Worm (Caenorhabditis elegans) whole organism, late embryonic: ENCODE results near the gene F18C5.9.

Source experiments
- C38D4.7 ChIP-seq: fragments of 200-800 bp; sonication (Bioruptor generic); optimal IDR thresholded peaks from 2 replicates; lab custom pipeline; 2018; ENCODE audit warnings: mild to moderate bottlenecking, missing genetic modification characterization, moderate library complexity, missing compliant biosample characterization
- T23F11.4 ChIP-seq: fragments of 200-800 bp; sonication (Bioruptor generic); optimal IDR thresholded peaks from 2 replicates; lab custom pipeline; 2018; ENCODE audit warnings: mild to moderate bottlenecking, missing genetic modification characterization, missing compliant biosample characterization
- ahr-1 ChIP-seq: sonication (generic microtip); optimal IDR thresholded peaks from 2 replicates; lab custom pipeline; 2016; ENCODE audit warnings: missing genetic modification characterization, missing compliant biosample characterization
- ama-1 ChIP-seq: fragments of 150-350 bp; optimal IDR thresholded peaks from 2 replicates; lab custom pipeline; 2014
- ceh-14 ChIP-seq: sonication (generic microtip); optimal IDR thresholded peaks from 2 replicates; lab custom pipeline; 2016; ENCODE audit warnings: missing genotype, missing genetic modification characterization, missing compliant biosample characterization
- ceh-18 ChIP-seq: sonication (generic microtip); optimal IDR thresholded peaks from 2 replicates; lab custom pipeline; 2016; ENCODE audit warnings: missing genetic modification characterization, missing compliant biosample characterization
- ceh-19 ChIP-seq: fragments of 200-800 bp; sonication (Bioruptor generic); optimal IDR thresholded peaks from 2 replicates; lab custom pipeline; 2018; ENCODE audit warnings: mild to moderate bottlenecking, missing genetic modification characterization, missing compliant biosample characterization
- ceh-2 ChIP-seq: sonication (generic microtip); optimal IDR thresholded peaks from 2 replicates; lab custom pipeline; 2016; ENCODE audit warnings: missing genotype, missing genetic modification characterization, missing compliant biosample characterization
- ceh-30 ChIP-seq: fragments of 150-350 bp; optimal IDR thresholded peaks from 2 replicates; lab custom pipeline; 2014; ENCODE audit warnings: missing biosample characterization, missing genetic modification characterization
- ceh-31 ChIP-seq: sonication (generic microtip); optimal IDR thresholded peaks from 2 replicates; lab custom pipeline; 2016; ENCODE audit warnings: missing genetic modification characterization, missing compliant biosample characterization
- ceh-34 ChIP-seq: sonication (generic microtip); optimal IDR thresholded peaks from 2 replicates; lab custom pipeline; 2016; ENCODE audit warnings: mild to moderate bottlenecking, missing genetic modification characterization, missing compliant biosample characterization
- ceh-45 ChIP-seq: fragments of 200-800 bp; sonication (Bioruptor generic); IDR thresholded peaks from 2 replicates; pipeline ENCODE4 v1.3.6; 2022; ENCODE audit warnings: missing genetic modification reagents, missing genetic modification characterization, missing compliant biosample characterization
- ceh-6 ChIP-seq: fragments of 200-800 bp; sonication (Bioruptor generic); optimal IDR thresholded peaks from 2 replicates; lab custom pipeline; 2018; ENCODE audit warnings: mild to moderate bottlenecking, missing genetic modification characterization, missing compliant biosample characterization
- che-1 ChIP-seq: sonication (generic microtip); optimal IDR thresholded peaks from 2 replicates; lab custom pipeline; 2016; ENCODE audit warnings: mild to moderate bottlenecking, missing genetic modification characterization, missing compliant biosample characterization
- dmd-4 ChIP-seq: sonication (generic microtip); optimal IDR thresholded peaks from 2 replicates; lab custom pipeline; 2016; ENCODE audit warnings: borderline replicate concordance, missing genetic modification characterization, missing compliant biosample characterization
- elt-2 ChIP-seq: sonication (generic microtip); optimal IDR thresholded peaks from 2 replicates; lab custom pipeline; 2016; ENCODE audit warnings: missing genetic modification reagents, missing genetic modification characterization, missing compliant biosample characterization
- elt-4 ChIP-seq: sonication (generic microtip); optimal IDR thresholded peaks from 2 replicates; lab custom pipeline; 2016; ENCODE audit warnings: missing genetic modification characterization, missing compliant biosample characterization
- eyg-1 ChIP-seq: sonication (generic microtip); optimal IDR thresholded peaks from 2 replicates; lab custom pipeline; 2016; ENCODE audit warnings: missing genotype, missing genetic modification characterization, missing compliant biosample characterization
- fkh-10 ChIP-seq: fragments of 150-350 bp; optimal IDR thresholded peaks from 2 replicates; lab custom pipeline; 2014; ENCODE audit warnings: missing biosample characterization, missing genetic modification reagents, missing genetic modification characterization
- fkh-6 ChIP-seq: sonication (generic microtip); optimal IDR thresholded peaks from 2 replicates; lab custom pipeline; 2016; ENCODE audit warnings: missing genetic modification characterization, missing compliant biosample characterization
- hlh-30 ChIP-seq: sonication (generic microtip); optimal IDR thresholded peaks from 2 replicates; lab custom pipeline; 2017; ENCODE audit warnings: antibody characterized with exemption, missing genetic modification characterization, missing compliant biosample characterization; ENCODE audit not compliant: insufficient read depth
- hlh-6 ChIP-seq: sonication (generic microtip); optimal IDR thresholded peaks from 2 replicates; lab custom pipeline; 2016; ENCODE audit warnings: missing genotype, missing genetic modification characterization, missing compliant biosample characterization
- hlh-8 ChIP-seq: sonication (generic microtip); optimal IDR thresholded peaks from 2 replicates; lab custom pipeline; 2016; ENCODE audit warnings: missing genotype, missing genetic modification characterization, missing compliant biosample characterization
- madf-2 ChIP-seq: sonication (generic microtip); optimal IDR thresholded peaks from 2 replicates; lab custom pipeline; 2017; ENCODE audit warnings: missing genetic modification characterization, missing compliant biosample characterization
- nfya-1 ChIP-seq: sonication (generic microtip); optimal IDR thresholded peaks from 2 replicates; lab custom pipeline; 2017; ENCODE audit warnings: missing genetic modification characterization, mild to moderate bottlenecking, missing compliant biosample characterization, antibody characterized with exemption, moderate library complexity
- odd-2 ChIP-seq: sonication (generic microtip); optimal IDR thresholded peaks from 2 replicates; lab custom pipeline; 2017; ENCODE audit warnings: antibody characterized with exemption, mild to moderate bottlenecking, missing genetic modification characterization, missing compliant biosample characterization
- pax-1 ChIP-seq: fragments of 150-350 bp; optimal IDR thresholded peaks from 2 replicates; lab custom pipeline; 2014; ENCODE audit warnings: missing biosample characterization, missing genetic modification characterization
- pha-2 ChIP-seq: sonication (generic microtip); optimal IDR thresholded peaks from 2 replicates; lab custom pipeline; 2017; ENCODE audit warnings: mild to moderate bottlenecking, missing genetic modification characterization, missing compliant biosample characterization
- pros-1 ChIP-seq: fragments of 150-350 bp; optimal IDR thresholded peaks from 2 replicates; lab custom pipeline; 2014; ENCODE audit warnings: missing biosample characterization, missing genetic modification reagents, missing genetic modification characterization
- ref-2 ChIP-seq: sonication (generic microtip); optimal IDR thresholded peaks from 2 replicates; lab custom pipeline; 2016; ENCODE audit warnings: missing genetic modification characterization, missing compliant biosample characterization
- rnt-1 ChIP-seq: sonication (generic microtip); optimal IDR thresholded peaks from 2 replicates; lab custom pipeline; 2016; ENCODE audit warnings: missing genetic modification characterization, missing compliant biosample characterization
- sox-2 ChIP-seq: fragments of 200-800 bp; sonication (Bioruptor generic); IDR thresholded peaks from 2 replicates; pipeline ENCODE4 v1.3.6; 2022; ENCODE audit warnings: missing genetic modification reagents, missing genetic modification characterization, missing compliant biosample characterization
- sox-4 ChIP-seq: sonication (generic microtip); optimal IDR thresholded peaks from 2 replicates; lab custom pipeline; 2017; ENCODE audit warnings: mild to moderate bottlenecking, missing genetic modification characterization, inconsistent platforms, missing compliant biosample characterization
- tbx-2 ChIP-seq: sonication (generic microtip); optimal IDR thresholded peaks from 2 replicates; lab custom pipeline; 2016; ENCODE audit warnings: missing genetic modification characterization, missing compliant biosample characterization
- tbx-7 ChIP-seq: sonication (generic microtip); optimal IDR thresholded peaks from 2 replicates; lab custom pipeline; 2016; ENCODE audit warnings: missing genotype, missing genetic modification characterization, missing compliant biosample characterization
- unc-3 ChIP-seq, 2 experiments: fragments of 200-800 bp in 1 of 2; sonication (Bioruptor generic) in 1 of 2; sonication (generic microtip) in 1 of 2; conservative IDR thresholded peaks in 1 of 2; optimal IDR thresholded peaks in 1 of 2; 2 replicates each; pipeline versions ENCODE4 v1.3.6 to Lab custom; 2016 to 2022; ENCODE audit warnings: missing compliant biosample characterization in 2 of 2, missing genetic modification characterization in 2 of 2, missing genetic modification reagents in 1 of 2
- unc-42 ChIP-seq: sonication (generic microtip); optimal IDR thresholded peaks from 2 replicates; lab custom pipeline; 2016; ENCODE audit warnings: missing genotype, missing genetic modification characterization, missing compliant biosample characterization
- unc-86 ChIP-seq: sonication (generic microtip); optimal IDR thresholded peaks from 2 replicates; lab custom pipeline; 2016; ENCODE audit warnings: missing genetic modification characterization, missing compliant biosample characterization

The F18C5.9 gene

ce11 chrII:6566628-6567180 is at the start of gene F18C5.9, which contains the start of gene F18C5.5:
TSS of gene F18C5.9 (plus strand) at chrII:6567130.
TSS of gene F18C5.5 (minus strand) at chrII:6566728.
- TF ChIP-seq ceh-30 (tag; lab: Kevin White, UChicago), result no peak
- no peak for TF ChIP-seq ceh-31 (tag; lab: Kevin White, UChicago)
- TF ChIP-seq hlh-8 (tag; lab: Kevin White, UChicago), result no peak
- TF ChIP-seq ref-2, result no peak
- TF ChIP-seq ceh-18 (tag; lab: Kevin White, UChicago), result no peak

ce11 chrII:6519703-6520102 is 47.2 kb upstream of the F18C5.9 start:
- TF ChIP-seq hlh-6 (tag; lab: Kevin White, UChicago), result no peak
- no peak for TF ChIP-seq tbx-7 (tag; lab: Kevin White, UChicago)
- no peak for TF ChIP-seq unc-86 (tag; lab: Kevin White, UChicago)
- no peak for TF ChIP-seq C38D4.7
- TF ChIP-seq ama-1 (lab: Kevin White, UChicago), result no peak
- TF ChIP-seq ceh-6 (GFP tag; lab: Kevin White, UChicago), result no peak
- TF ChIP-seq nfya-1 (tag; lab: Kevin White, UChicago), result no peak
- no peak for TF ChIP-seq sox-2 (GFP tag; lab: Robert Waterston, UW)
- TF ChIP-seq tbx-2, result no peak
- TF ChIP-seq eyg-1 (tag; lab: Kevin White, UChicago), result no peak
- no peak for TF ChIP-seq dmd-4 (tag; lab: Kevin White, UChicago)
- no peak for TF ChIP-seq ceh-45 (GFP tag; lab: Robert Waterston, UW)
- TF ChIP-seq fkh-6, result no peak
- no peak for TF ChIP-seq fkh-10 (GFP tag; lab: Kevin White, UChicago)
- TF ChIP-seq che-1, result no peak
- TF ChIP-seq pha-2 (tag; lab: Kevin White, UChicago), result no peak

ce11 chrII:6520103-6520502 is 46.8 kb upstream of the F18C5.9 start:
- no peak for TF ChIP-seq elt-4 (tag; lab: Kevin White, UChicago)
- TF ChIP-seq T23F11.4 (GFP tag; lab: Kevin White, UChicago), result no peak
- no peak for TF ChIP-seq unc-3 (GFP tag; conservative IDR thresholded peaks at IDR 0.05; lab: Robert Waterston, UW)
- TF ChIP-seq unc-3 (tag; optimal IDR thresholded peaks at IDR 0.05; lab: Kevin White, UChicago), result no peak
- no peak for TF ChIP-seq pax-1 (tag; lab: Kevin White, UChicago)
- no peak for TF ChIP-seq ceh-19 (GFP tag; lab: Kevin White, UChicago)
- TF ChIP-seq tbx-7 (tag; lab: Kevin White, UChicago), result no peak
- no peak for TF ChIP-seq elt-2 (tag; lab: Kevin White, UChicago)
- TF ChIP-seq hlh-8 (tag; lab: Kevin White, UChicago), result no peak
- TF ChIP-seq hlh-30 (tag; lab: Kevin White, UChicago), result no peak
- TF ChIP-seq ceh-34 (tag; lab: Kevin White, UChicago), result no peak

- no peak for TF ChIP-seq T23F11.4 (GFP tag; lab: Kevin White, UChicago)
- no peak for TF ChIP-seq rnt-1 (tag; lab: Kevin White, UChicago)
- TF ChIP-seq ceh-14 (tag; lab: Kevin White, UChicago), result no peak
- no peak for TF ChIP-seq pros-1 (tag; lab: Kevin White, UChicago)
- no peak for TF ChIP-seq nfya-1 (tag; lab: Kevin White, UChicago)
- no peak for TF ChIP-seq tbx-7 (tag; lab: Kevin White, UChicago)
- TF ChIP-seq madf-2 (tag; lab: Kevin White, UChicago), result no peak
- TF ChIP-seq eyg-1 (tag; lab: Kevin White, UChicago), result no peak
- no peak for TF ChIP-seq ceh-2
- TF ChIP-seq sox-4 (tag; lab: Kevin White, UChicago), result no peak
- TF ChIP-seq odd-2 (tag; lab: Kevin White, UChicago), result no peak
- no peak for TF ChIP-seq tbx-2
- TF ChIP-seq fkh-10 (GFP tag; lab: Kevin White, UChicago), result no peak
- TF ChIP-seq unc-42 (tag; lab: Kevin White, UChicago), result no peak
- TF ChIP-seq ahr-1, result no peak
- TF ChIP-seq ceh-31 (tag; lab: Kevin White, UChicago), result no peak
- no peak for TF ChIP-seq unc-3 (GFP tag; conservative IDR thresholded peaks at IDR 0.05; lab: Robert Waterston, UW)
- no peak for TF ChIP-seq unc-3 (tag; optimal IDR thresholded peaks at IDR 0.05; lab: Kevin White, UChicago)
- TF ChIP-seq ceh-18 (tag; lab: Kevin White, UChicago), result no peak
- TF ChIP-seq ceh-34 (tag; lab: Kevin White, UChicago), result no peak
Observed at ce11 chrII:6521316-6521715, 45.6 kb upstream of the F18C5.9 start, which contains the start of gene toe-2. TSS of gene toe-2 (minus strand) at chrII:6521385.
